Worm (Caenorhabditis elegans) whole organism, L4/young adult: ENCODE measurements around the gene mcm-10.

ENCODE experiments used
- W03F9.2 ChIP-seq: fragments of 150-350 bp; optimal IDR thresholded peaks from 2 replicates; lab custom pipeline; 2014; ENCODE audit warnings: missing biosample characterization, missing genetic modification characterization
- dao-5 ChIP-seq: sonication (generic microtip); optimal IDR thresholded peaks from 2 replicates; lab custom pipeline; 2016; ENCODE audit warnings: missing genotype, missing genetic modification characterization, moderate library complexity, missing compliant biosample characterization
- him-1 ChIP-seq: sonication (generic microtip); optimal IDR thresholded peaks from 2 replicates; lab custom pipeline; 2016; ENCODE audit warnings: missing genotype, missing genetic modification reagents, missing genetic modification characterization, missing compliant biosample characterization

Gene mcm-10

ce11 chrIII:11355758-11356323 is 38.5 kb downstream of the mcm-10 start:
- TF ChIP-seq him-1 (tag; lab: Kevin White, UChicago) (no peak), W03F9.2 (tag; lab: Kevin White, UChicago) (no peak), dao-5 (tag; lab: Kevin White, UChicago) (no peak)

ce11 chrIII:11357418-11357817 is 40.0 kb downstream of the mcm-10 start:
- TF ChIP-seq him-1 (tag; lab: Kevin White, UChicago) (no peak), W03F9.2 (tag; lab: Kevin White, UChicago) (no peak), dao-5 (tag; lab: Kevin White, UChicago) (no peak)

DNA sequence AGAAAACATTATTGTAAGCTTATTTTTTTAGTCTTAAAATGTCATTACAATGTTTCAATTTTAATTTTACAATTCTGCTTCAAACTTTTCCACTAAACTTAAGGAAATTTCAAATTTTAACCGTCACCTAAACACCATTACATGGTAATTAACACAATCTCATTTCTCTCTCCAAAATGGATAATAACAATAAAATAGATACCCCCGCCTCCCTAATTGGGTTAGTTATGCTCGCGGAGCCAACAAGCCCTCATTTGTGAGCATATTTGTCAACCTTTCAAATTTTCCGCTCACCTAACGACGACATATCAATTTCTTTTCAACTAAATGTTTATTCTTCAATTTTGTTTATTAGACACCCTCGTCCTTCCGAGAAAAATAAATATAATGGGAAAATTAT is 40.9 kb downstream of the mcm-10 start:
- TF ChIP-seq dao-5 (tag; lab: Kevin White, UChicago) = no peak
- no peak for TF ChIP-seq W03F9.2 (tag; lab: Kevin White, UChicago)
- no peak for TF ChIP-seq him-1 (tag; lab: Kevin White, UChicago)

- TF ChIP-seq W03F9.2 (tag; lab: Kevin White, UChicago) (no peak), him-1 (tag; lab: Kevin White, UChicago) (no peak), dao-5 (tag; lab: Kevin White, UChicago) (no peak)
These were observed 42.1 kb downstream of the mcm-10 start for ce11 chrIII:11359422-11359821.

ce11 chrIII:11360156-11360555 is 42.8 kb downstream of the mcm-10 start, which contains the start of gene T28D6.4:
Gene T28D6.4 (plus strand): TSS chrIII:11360456.
- TF ChIP-seq W03F9.2 (tag; lab: Kevin White, UChicago) = no peak
- no peak for TF ChIP-seq him-1 (tag; lab: Kevin White, UChicago)
- no peak for TF ChIP-seq dao-5 (tag; lab: Kevin White, UChicago)

ce11 chrIII:11361394-11361793 is 44.0 kb downstream of the mcm-10 start:
- TF ChIP-seq W03F9.2 (tag; lab: Kevin White, UChicago) (no peak), him-1 (tag; lab: Kevin White, UChicago) (no peak), dao-5 (tag; lab: Kevin White, UChicago) (no peak)

DNA sequence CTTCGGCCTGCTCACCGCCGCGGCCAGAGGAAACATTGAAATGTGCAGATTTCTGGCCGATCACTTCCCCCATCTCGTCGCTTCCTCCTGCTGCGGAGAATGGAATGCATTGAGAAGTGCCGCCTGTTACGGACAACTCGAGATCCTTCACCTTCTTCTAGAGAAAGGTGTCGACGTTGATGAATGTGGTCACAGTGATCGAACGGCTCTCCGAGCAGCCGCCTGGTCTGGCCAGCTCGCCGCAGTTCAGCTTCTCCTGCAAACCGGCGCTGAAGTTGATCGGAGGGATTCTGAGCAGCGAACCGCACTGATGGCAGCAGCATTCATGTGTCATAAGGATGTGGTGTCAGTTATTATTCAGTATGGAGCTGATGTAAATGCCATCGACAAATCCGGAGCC is 45.5 kb downstream of the mcm-10 start:
- TF ChIP-seq him-1 (tag; lab: Kevin White, UChicago) (no peak), dao-5 (tag; lab: Kevin White, UChicago) (no peak), W03F9.2 (tag; lab: Kevin White, UChicago) (no peak)

DNA sequence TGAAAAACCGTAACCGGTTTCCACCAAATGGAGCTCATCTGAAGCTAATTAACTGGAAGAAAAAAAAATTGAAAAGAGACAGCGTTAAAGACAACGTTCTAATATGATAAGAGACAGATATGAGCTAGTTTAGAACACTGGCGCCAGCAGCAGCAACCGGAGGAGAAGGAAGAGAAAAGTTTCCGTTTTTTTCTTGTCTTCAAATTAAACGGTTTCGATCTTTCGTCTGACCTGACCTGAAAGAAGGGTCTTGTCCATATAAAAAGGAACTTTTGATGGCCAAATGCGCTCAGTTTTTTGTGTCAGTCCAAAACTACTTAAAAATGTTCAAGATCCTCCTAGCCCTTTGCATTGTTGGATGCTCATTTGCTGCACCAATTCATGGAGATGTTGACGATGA is 49.1 kb downstream of the mcm-10 start, which contains the start of gene T28D6.3:
Gene T28D6.3 (plus strand): TSS at position 301 of the 400 bp plus-strand sequence.
- TF ChIP-seq W03F9.2 (tag; lab: Kevin White, UChicago) = no peak

- TF ChIP-seq dao-5 (tag; lab: Kevin White, UChicago) = no peak
- TF ChIP-seq him-1 (tag; lab: Kevin White, UChicago) = peak; percentile 71
- no peak for TF ChIP-seq W03F9.2 (tag; lab: Kevin White, UChicago)
These were observed 53.9 kb downstream of the mcm-10 start for ce11 chrIII:11371236-11371635.

DNA sequence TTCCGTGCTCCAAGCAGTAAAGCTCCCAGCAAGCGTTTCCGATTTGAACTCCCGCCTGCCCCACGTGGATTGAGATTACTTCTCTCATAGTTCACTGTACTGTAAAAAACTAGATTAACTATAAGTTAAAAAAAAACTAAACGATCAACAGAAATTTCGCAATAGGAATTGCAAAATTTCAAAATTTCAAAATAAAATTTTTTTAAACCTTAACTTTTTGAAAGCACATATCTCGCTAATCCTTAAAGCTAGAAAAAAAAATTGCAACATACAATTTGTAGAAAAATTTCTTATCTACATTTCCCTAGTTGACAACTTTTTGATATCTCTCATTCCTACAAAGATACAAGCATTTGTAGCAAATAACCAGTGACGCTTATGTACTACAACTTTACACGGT is 54.3 kb downstream of the mcm-10 start, which contains the start of gene tba-7:
Gene tba-7 (minus strand): TSS at position 101 of the 400 bp plus-strand sequence.
- TF ChIP-seq W03F9.2 (tag; lab: Kevin White, UChicago) (no peak), dao-5 (tag; lab: Kevin White, UChicago) (no peak), him-1 (tag; lab: Kevin White, UChicago) (no peak)

DNA sequence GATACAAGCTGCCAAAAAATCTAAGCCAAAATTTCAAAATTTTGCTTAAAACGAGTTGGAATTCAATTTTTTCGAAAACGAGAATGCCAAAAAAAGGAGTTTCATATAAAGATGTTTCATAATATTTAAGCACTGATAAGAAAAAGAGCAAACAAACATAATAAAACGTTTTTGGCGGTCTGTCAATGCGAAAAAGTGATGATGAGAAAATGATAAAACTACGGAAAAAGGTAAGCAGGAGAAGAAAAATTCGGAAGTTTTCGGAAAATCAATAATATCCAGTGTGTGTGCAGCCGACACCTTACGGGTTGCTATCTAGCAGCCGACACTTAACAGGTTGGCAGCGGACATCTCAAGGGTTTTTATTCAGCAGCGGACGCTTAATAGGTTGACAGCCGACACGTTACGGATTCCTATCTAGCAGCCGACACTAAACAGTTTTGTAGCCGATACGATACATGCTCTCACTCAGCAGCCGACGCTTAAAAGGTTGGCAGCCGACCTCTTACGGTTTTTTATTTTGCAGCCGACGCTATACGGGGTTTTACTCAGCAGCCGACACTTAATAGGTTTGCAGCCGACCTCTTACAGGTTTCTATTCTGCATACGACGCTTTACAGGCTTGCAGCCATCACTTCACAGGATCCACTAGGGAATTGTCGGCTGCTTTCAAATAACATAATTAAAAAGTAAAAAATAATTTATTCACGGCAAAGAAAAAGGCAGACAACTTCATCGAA is 55.0 kb downstream of the mcm-10 start:
- no peak for TF ChIP-seq W03F9.2 (tag; lab: Kevin White, UChicago)
- no peak for TF ChIP-seq him-1 (tag; lab: Kevin White, UChicago)
- TF ChIP-seq dao-5 (tag; lab: Kevin White, UChicago) = no peak
